1 worm cellular context compared by ENCODE assay signal in the genomic region with DNA sequence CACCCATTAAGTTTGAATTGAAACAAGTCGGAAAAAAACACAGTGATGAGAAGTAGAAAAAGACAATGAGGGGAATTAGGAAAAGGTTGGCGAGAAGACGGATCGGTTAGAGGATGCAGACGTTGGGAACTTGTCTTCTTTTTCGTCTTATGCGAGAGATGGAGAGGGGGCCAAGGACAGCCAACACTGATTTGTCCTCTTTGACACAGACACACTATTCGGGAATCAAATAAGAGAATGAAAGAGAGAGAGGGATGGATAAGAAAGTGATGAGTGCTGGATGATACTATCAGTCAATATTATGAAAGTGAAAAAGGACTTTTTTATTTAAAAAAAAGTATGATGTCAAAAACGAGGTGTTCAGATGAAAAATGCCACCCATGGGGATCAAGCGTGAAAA.
TF ChIP-seq lines count a peak whose summit lies in the region.

A gene (minus strand): TSS at position 1 of the 400 bp plus-strand sequence.

TF ChIP-seq in whole organism, L1 larva, 84 proteins besides CTCF, POLR2A, EP300 and RAD21 (continued from another document):
- peak in 1 of 2 experiments; percentile 12 for TF ChIP-seq lsy-2 (tag; optimal IDR thresholded peaks at IDR 0.05; lab: Kevin White, UChicago)
- no peak for TF ChIP-seq hpl-2 (GFP tag; optimal IDR thresholded peaks at IDR 0.05; lab: Kevin White, UChicago)
- TF ChIP-seq dpl-1 (GFP tag; optimal IDR thresholded peaks at IDR 0.05; lab: Kevin White, UChicago): no peak
- no peak for TF ChIP-seq lin-15B (tag; optimal IDR thresholded peaks at IDR 0.05; lab: Kevin White, UChicago)
- no peak for TF ChIP-seq swsn-7 (tag; optimal IDR thresholded peaks at IDR 0.05; lab: Kevin White, UChicago)
- TF ChIP-seq aha-1 (tag; optimal IDR thresholded peaks at IDR 0.05; lab: Kevin White, UChicago): no peak
- TF ChIP-seq ztf-4 (tag; optimal IDR thresholded peaks at IDR 0.05; lab: Kevin White, UChicago): no peak
- TF ChIP-seq nhr-76 (tag; optimal IDR thresholded peaks at IDR 0.05; lab: Kevin White, UChicago): no peak
- peak; percentile 47 for TF ChIP-seq nhr-20 (tag; optimal IDR thresholded peaks at IDR 0.05; lab: Kevin White, UChicago)
- TF ChIP-seq pag-3 (tag; optimal IDR thresholded peaks at IDR 0.05; lab: Kevin White, UChicago; ENCODE audit: borderline replicate concordance, insufficient read depth): no peak
- no peak for TF ChIP-seq C16A3.4 (tag; optimal IDR thresholded peaks at IDR 0.05; lab: Kevin White, UChicago)
- TF ChIP-seq elt-2 (tag; optimal IDR thresholded peaks at IDR 0.05; lab: Kevin White, UChicago): no peak
- TF ChIP-seq ceh-82 (tag; optimal IDR thresholded peaks at IDR 0.05; lab: Kevin White, UChicago): no peak
- no peak for TF ChIP-seq jun-1 (tag; optimal IDR thresholded peaks at IDR 0.05; lab: Kevin White, UChicago)
- TF ChIP-seq grh-1 (GFP tag; IDR thresholded peaks at IDR 0.05; lab: Robert Waterston, UW): no peak
- TF ChIP-seq nhr-85 (tag; lab: Kevin White, UChicago): peak; percentile 76
- no peak for TF ChIP-seq efl-3 (GFP tag; optimal IDR thresholded peaks at IDR 0.05; lab: Kevin White, UChicago)
- TF ChIP-seq mep-1 (tag; optimal IDR thresholded peaks at IDR 0.05; lab: Kevin White, UChicago): no peak
- no peak for TF ChIP-seq aly-2 (tag; optimal IDR thresholded peaks at IDR 0.05; lab: Kevin White, UChicago)
- TF ChIP-seq pax-3 (tag; optimal IDR thresholded peaks at IDR 0.05; lab: Kevin White, UChicago): no peak
- TF ChIP-seq mdl-1 (tag; optimal IDR thresholded peaks at IDR 0.05; lab: Kevin White, UChicago): no peak
- TF ChIP-seq lin-39 (tag; optimal IDR thresholded peaks at IDR 0.05; lab: Kevin White, UChicago): no peak
- no peak for TF ChIP-seq egl-13 (tag; optimal IDR thresholded peaks at IDR 0.05; lab: Kevin White, UChicago)
- no peak for TF ChIP-seq pqm-1 (tag; optimal IDR thresholded peaks at IDR 0.05; lab: Kevin White, UChicago)
- no peak for TF ChIP-seq sup-37 (GFP tag; optimal IDR thresholded peaks at IDR 0.05; lab: Kevin White, UChicago)
- TF ChIP-seq ets-5 (GFP tag; IDR thresholded peaks at IDR 0.05; lab: Robert Waterston, UW): no peak
- TF ChIP-seq snpc-4 (tag; optimal IDR thresholded peaks at IDR 0.05; lab: Kevin White, UChicago): no peak
- peak; percentile 1 for TF ChIP-seq snu-23 (GFP tag; optimal IDR thresholded peaks at IDR 0.05; lab: Kevin White, UChicago)
- no peak for TF ChIP-seq nhr-77 (tag; optimal IDR thresholded peaks at IDR 0.05; lab: Kevin White, UChicago)
- no peak for TF ChIP-seq unc-98 (GFP tag; IDR thresholded peaks at IDR 0.05; lab: Robert Waterston, UW)
- TF ChIP-seq rnt-1 (tag; optimal IDR thresholded peaks at IDR 0.05; lab: Kevin White, UChicago): no peak
- TF ChIP-seq xbp-1 (tag; optimal IDR thresholded peaks at IDR 0.05; lab: Kevin White, UChicago): no peak
- no peak for TF ChIP-seq lin-35 (GFP tag; optimal IDR thresholded peaks at IDR 0.05; lab: Kevin White, UChicago)
- TF ChIP-seq isw-1 (GFP tag; IDR thresholded peaks at IDR 0.05; lab: Robert Waterston, UW): no peak
- TF ChIP-seq nhr-71 (tag; optimal IDR thresholded peaks at IDR 0.05; lab: Kevin White, UChicago): no peak
- TF ChIP-seq skn-1 (tag; optimal IDR thresholded peaks at IDR 0.05; lab: Kevin White, UChicago): no peak
- TF ChIP-seq egl-27 (tag; optimal IDR thresholded peaks at IDR 0.05; lab: Kevin White, UChicago): no peak
- no peak for TF ChIP-seq dsc-1 (tag; optimal IDR thresholded peaks at IDR 0.05; lab: Kevin White, UChicago)
- no peak for TF ChIP-seq ceh-90 (tag; optimal IDR thresholded peaks at IDR 0.05; lab: Kevin White, UChicago)
- no peak for TF ChIP-seq vab-15 (tag; optimal IDR thresholded peaks at IDR 0.05; lab: Kevin White, UChicago)
- TF ChIP-seq nhr-84 (tag; optimal IDR thresholded peaks at IDR 0.05; lab: Kevin White, UChicago): no peak
- TF ChIP-seq elt-3 (tag; optimal IDR thresholded peaks at IDR 0.05; lab: Kevin White, UChicago): peak in 3 of 6 experiments; percentile 34 to 69 (median 45)
- TF ChIP-seq Y116A8C.19 (tag; optimal IDR thresholded peaks at IDR 0.05; lab: Kevin White, UChicago; ENCODE audit: borderline replicate concordance): no peak
